Fruit fly (Drosophila melanogaster) whole organism, prepupa: ENCODE data around the gene Prosbeta3.

Experiments used
- Blimp-1 ChIP-seq: fragments of 200-800 bp; sonication (Bioruptor generic); optimal IDR thresholded peaks from 3 replicates; lab custom pipeline; 2017; ENCODE audit warnings: missing biosample characterization, missing genetic modification characterization, mild to moderate bottlenecking, moderate library complexity, missing genetic modification reagents
- CG10669 ChIP-seq: fragments of 200-800 bp; sonication (Bioruptor generic); optimal IDR thresholded peaks from 3 replicates; lab custom pipeline; 2018; ENCODE audit warnings: missing biosample characterization, mild to moderate bottlenecking, missing genetic modification characterization, moderate library complexity
- CG11762 ChIP-seq: fragments of 200-800 bp; sonication (Bioruptor generic); optimal IDR thresholded peaks from 3 replicates; lab custom pipeline; 2016; ENCODE audit warnings: missing biosample characterization, missing genetic modification characterization; ENCODE audit not compliant: insufficient read depth
- CG11902 ChIP-seq: fragments of 200-800 bp; sonication (Bioruptor generic); optimal IDR thresholded peaks from 3 replicates; lab custom pipeline; 2016; ENCODE audit warnings: missing biosample characterization, missing genetic modification characterization
- CG1621 ChIP-seq: fragments of 200-800 bp; sonication (Bioruptor generic); optimal IDR thresholded peaks from 3 replicates; lab custom pipeline; 2018; ENCODE audit warnings: missing biosample characterization, mild to moderate bottlenecking, missing genetic modification characterization
- CG3919 ChIP-seq: fragments of 200-800 bp; sonication (Bioruptor generic); optimal IDR thresholded peaks from 3 replicates; lab custom pipeline; 2016; ENCODE audit warnings: missing biosample characterization, missing genetic modification characterization
- CG6276 ChIP-seq: fragments of 200-800 bp; sonication (Bioruptor generic); optimal IDR thresholded peaks from 2 replicates; lab custom pipeline; 2017; ENCODE audit warnings: missing biosample characterization, mild to moderate bottlenecking, missing genetic modification characterization
- CG8119 ChIP-seq: fragments of 200-800 bp; sonication (Bioruptor generic); IDR thresholded peaks from 3 replicates; pipeline ENCODE4 v1.3.6; 2022; ENCODE audit warnings: missing biosample characterization, missing genetic modification characterization
- CG9139 ChIP-seq: fragments of 200-800 bp; sonication (Bioruptor generic); optimal IDR thresholded peaks from 3 replicates; lab custom pipeline; 2017; ENCODE audit warnings: missing biosample characterization, mild to moderate bottlenecking, missing genetic modification characterization
- Eip75B ChIP-seq: fragments of 200-800 bp; sonication (Bioruptor generic); optimal IDR thresholded peaks from 3 replicates; lab custom pipeline; 2016; ENCODE audit warnings: missing biosample characterization, missing genetic modification characterization
- Eip78C ChIP-seq: fragments of 200-800 bp; sonication (Bioruptor generic); peaks from one replicate; lab custom pipeline; 2016; ENCODE audit warnings: missing biosample characterization, missing genetic modification characterization
- Eip93F ChIP-seq: fragments of 200-800 bp; sonication (Bioruptor generic); optimal IDR thresholded peaks from 2 replicates; lab custom pipeline; 2016; ENCODE audit warnings: missing biosample characterization, mild to moderate bottlenecking, missing genetic modification characterization
- Ets21C ChIP-seq: fragments of 200-800 bp; sonication (Bioruptor generic); optimal IDR thresholded peaks from 3 replicates; lab custom pipeline; 2016; ENCODE audit warnings: missing biosample characterization, missing genetic modification characterization
- Ets96B ChIP-seq: fragments of 200-800 bp; optimal IDR thresholded peaks from 2 replicates; lab custom pipeline; 2019; ENCODE audit warnings: missing biosample characterization, mild to moderate bottlenecking, missing genetic modification characterization, moderate library complexity
- Gug ChIP-seq: fragments of 200-800 bp; sonication (Bioruptor generic); IDR thresholded peaks from 2 replicates; pipeline ENCODE4 v1.3.6; 2022; ENCODE audit warnings: missing biosample characterization, missing genetic modification characterization
- Hr4 ChIP-seq: fragments of 200-800 bp; sonication (Bioruptor generic); optimal IDR thresholded peaks from 3 replicates; lab custom pipeline; 2016; ENCODE audit warnings: missing biosample characterization, missing genetic modification characterization
- Met ChIP-seq: fragments of 200-800 bp; sonication (Bioruptor generic); optimal IDR thresholded peaks from 3 replicates; lab custom pipeline; 2016; ENCODE audit warnings: missing biosample characterization, missing genetic modification characterization
- OdsH ChIP-seq: fragments of 200-800 bp; sonication (Bioruptor generic); optimal IDR thresholded peaks from 3 replicates; lab custom pipeline; 2016; ENCODE audit warnings: missing biosample characterization, missing genetic modification characterization
- Sox102F ChIP-seq: fragments of 200-800 bp; sonication (Bioruptor generic); optimal IDR thresholded peaks from 2 replicates; lab custom pipeline; 2016; ENCODE audit warnings: missing biosample characterization, mild to moderate bottlenecking, missing genetic modification characterization
- Sox15 ChIP-seq: fragments of 200-800 bp; sonication (Bioruptor generic); optimal IDR thresholded peaks from 3 replicates; lab custom pipeline; 2016; ENCODE audit warnings: missing biosample characterization, missing genetic modification characterization
- cyc ChIP-seq: fragments of 200-800 bp; sonication (Bioruptor generic); optimal IDR thresholded peaks from 3 replicates; lab custom pipeline; 2016; ENCODE audit warnings: missing biosample characterization, missing genetic modification characterization
- dsx ChIP-seq: fragments of 200-800 bp; optimal IDR thresholded peaks from 3 replicates; lab custom pipeline; 2019; ENCODE audit warnings: missing biosample characterization, mild to moderate bottlenecking, missing genetic modification characterization, moderate library complexity; ENCODE audit not compliant: poor library complexity, severe bottlenecking
- eg ChIP-seq: fragments of 200-800 bp; sonication (Bioruptor generic); IDR thresholded peaks from 3 replicates; pipeline ENCODE4 v1.3.6; 2022; ENCODE audit warnings: missing biosample characterization, missing genetic modification characterization
- esn ChIP-seq: fragments of 200-800 bp; sonication (Bioruptor generic); optimal IDR thresholded peaks from 2 replicates; lab custom pipeline; 2016; ENCODE audit warnings: missing biosample characterization, mild to moderate bottlenecking, missing genetic modification characterization, moderate library complexity
- lz ChIP-seq: fragments of 200-800 bp; sonication (Bioruptor generic); optimal IDR thresholded peaks from 3 replicates; lab custom pipeline; 2016; ENCODE audit warnings: missing biosample characterization, missing genetic modification characterization
- net ChIP-seq: fragments of 200-800 bp; sonication (Bioruptor generic); optimal IDR thresholded peaks from 3 replicates; lab custom pipeline; 2016; ENCODE audit warnings: missing biosample characterization, missing genetic modification characterization
- pdm3 ChIP-seq: fragments of 200-800 bp; sonication (Bioruptor generic); optimal IDR thresholded peaks from 3 replicates; lab custom pipeline; 2016; ENCODE audit warnings: missing biosample characterization, missing genetic modification characterization
- spab ChIP-seq: fragments of 200-800 bp; sonication (Bioruptor generic); optimal IDR thresholded peaks from 2 replicates; lab custom pipeline; 2017; ENCODE audit warnings: missing biosample characterization, mild to moderate bottlenecking, missing genetic modification characterization, missing genetic modification reagents
- ss ChIP-seq, 2 experiments: fragments of 200-800 bp; sonication (Bioruptor generic); optimal IDR thresholded peaks; 2 replicates in 1 of 2; 3 replicates in 1 of 2; lab custom pipeline; 2017 to 2018; ENCODE audit warnings: mild to moderate bottlenecking in 2 of 2, missing biosample characterization in 2 of 2, missing genetic modification characterization in 2 of 2, moderate library complexity in 1 of 2
- svp ChIP-seq: fragments of 200-800 bp; sonication (Bioruptor generic); peaks from one replicate; lab custom pipeline; 2016; ENCODE audit warnings: missing biosample characterization, missing genetic modification characterization
- topi ChIP-seq: fragments of 200-800 bp; sonication (Bioruptor generic); optimal IDR thresholded peaks from 3 replicates; lab custom pipeline; 2016; ENCODE audit warnings: missing biosample characterization, missing genetic modification characterization

Prosbeta3 gene

DNA sequence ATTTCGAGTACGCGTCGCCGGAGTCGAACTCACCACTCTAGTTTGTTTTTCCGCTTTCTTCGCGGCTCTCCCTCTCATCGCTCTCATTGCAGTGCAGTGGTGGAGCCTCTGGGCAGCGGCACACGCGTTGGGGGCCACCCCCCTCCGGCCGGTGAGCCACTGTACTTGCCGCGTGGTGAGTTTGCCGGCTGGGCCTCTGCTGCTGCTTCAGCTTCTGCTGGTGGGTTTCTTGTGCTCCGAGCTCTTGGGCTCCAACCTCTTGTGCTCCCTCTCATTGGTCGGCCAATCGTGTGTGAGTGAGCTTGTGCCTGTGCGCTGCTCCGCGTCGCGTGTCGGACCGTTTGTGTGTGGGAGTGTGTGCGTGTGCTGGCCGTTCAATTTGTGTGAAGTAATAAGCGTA lies 47.0 kb upstream of the Prosbeta3 start (continued):
- TF ChIP-seq Gug (no peak), CG3919 (GFP tag; lab: Kevin White, UChicago) (peak; percentile 81), CG10669 (GFP tag; lab: Kevin White, UChicago) (peak; percentile 26), Sox102F (peak; percentile 66), dsx (GFP tag; lab: Kevin White, UChicago) (peak; percentile 68), eg (GFP tag; lab: Robert Waterston, UW) (no peak), svp (GFP tag; lab: Kevin White, UChicago) (peak; percentile 94), Eip78C (peak; percentile 89), Ets96B (tag; lab: Kevin White, UChicago) (peak; percentile 37), OdsH (GFP tag; lab: Kevin White, UChicago) (peak; percentile 36), cyc (GFP tag; lab: Kevin White, UChicago) (peak; percentile 45), CG9139 (GFP tag; lab: Kevin White, UChicago) (peak; percentile 75), CG8119 (GFP tag; lab: Robert Waterston, UW) (no peak), CG11762 (GFP tag; lab: Kevin White, UChicago) (no peak), net (GFP tag; lab: Kevin White, UChicago) (peak; percentile 82), Hr4 (peak; percentile 60), ss (GFP tag; optimal IDR thresholded peaks at IDR 0.05; lab: Kevin White, UChicago) (peak; percentile 84 to 93), Ets21C (peak; percentile 10)

DNA sequence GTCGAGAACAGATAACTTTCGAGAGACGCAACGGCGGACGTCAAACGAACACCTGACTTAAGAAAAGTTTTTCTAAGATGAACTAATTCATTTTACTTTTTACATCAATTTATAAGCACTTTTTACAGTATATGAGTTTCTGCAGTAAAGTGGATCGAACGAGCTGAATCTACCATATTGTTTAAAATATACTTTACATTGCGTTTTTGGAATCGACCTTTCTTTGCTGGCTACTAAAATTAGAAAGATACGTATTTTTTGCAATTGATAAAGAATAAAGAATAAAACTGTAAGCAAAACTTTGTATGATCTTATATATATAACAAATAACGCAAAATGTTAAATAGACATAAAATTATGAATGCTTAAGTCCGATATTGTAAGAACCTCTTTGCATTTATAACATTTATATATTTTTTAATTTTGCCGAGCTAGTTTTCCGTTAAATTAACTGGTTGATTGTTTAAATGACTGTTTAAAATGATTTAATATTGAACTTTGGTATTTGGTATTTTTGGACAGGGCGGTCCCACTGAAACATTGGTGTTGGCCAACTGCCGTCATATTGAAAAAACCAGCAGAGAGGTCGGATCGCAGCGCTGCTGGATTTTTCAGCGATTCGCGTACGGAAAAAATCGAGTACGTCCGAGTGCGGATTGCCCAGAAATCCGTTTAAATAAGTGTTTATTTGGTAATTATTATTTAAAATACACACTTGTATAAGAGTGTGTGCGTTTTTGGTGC lies 46.1 kb upstream of the Prosbeta3 start, which contains the start of gene Kdm2:
Gene Kdm2, plus strand, starts transcription at position 559 of the 744 bp plus-strand sequence.
- peak; percentile 34 for TF ChIP-seq Sox102F
- TF ChIP-seq Sox15 (GFP tag; lab: Kevin White, UChicago): no peak
- peak; percentile 47 for TF ChIP-seq Eip93F
- TF ChIP-seq topi (GFP tag; lab: Kevin White, UChicago): peak; percentile 12
- peak; percentile 20 for TF ChIP-seq esn (GFP tag; lab: Kevin White, UChicago)
- no peak for TF ChIP-seq Hr4
- peak; percentile 79 for TF ChIP-seq CG1621 (tag; lab: Kevin White, UChicago)
- TF ChIP-seq spab (GFP tag; lab: Kevin White, UChicago): no peak
- TF ChIP-seq Eip78C: peak; percentile 71
- TF ChIP-seq dsx (GFP tag; lab: Kevin White, UChicago): peak; percentile 16
- peak; percentile 16 for TF ChIP-seq lz (GFP tag; lab: Kevin White, UChicago)
- no peak for TF ChIP-seq CG11902 (GFP tag; lab: Kevin White, UChicago)
- TF ChIP-seq cyc (GFP tag; lab: Kevin White, UChicago): peak; percentile 19
- TF ChIP-seq Eip75B (GFP tag; lab: Kevin White, UChicago): peak; percentile 12
- TF ChIP-seq pdm3 (GFP tag; lab: Kevin White, UChicago): peak; percentile 20

DNA sequence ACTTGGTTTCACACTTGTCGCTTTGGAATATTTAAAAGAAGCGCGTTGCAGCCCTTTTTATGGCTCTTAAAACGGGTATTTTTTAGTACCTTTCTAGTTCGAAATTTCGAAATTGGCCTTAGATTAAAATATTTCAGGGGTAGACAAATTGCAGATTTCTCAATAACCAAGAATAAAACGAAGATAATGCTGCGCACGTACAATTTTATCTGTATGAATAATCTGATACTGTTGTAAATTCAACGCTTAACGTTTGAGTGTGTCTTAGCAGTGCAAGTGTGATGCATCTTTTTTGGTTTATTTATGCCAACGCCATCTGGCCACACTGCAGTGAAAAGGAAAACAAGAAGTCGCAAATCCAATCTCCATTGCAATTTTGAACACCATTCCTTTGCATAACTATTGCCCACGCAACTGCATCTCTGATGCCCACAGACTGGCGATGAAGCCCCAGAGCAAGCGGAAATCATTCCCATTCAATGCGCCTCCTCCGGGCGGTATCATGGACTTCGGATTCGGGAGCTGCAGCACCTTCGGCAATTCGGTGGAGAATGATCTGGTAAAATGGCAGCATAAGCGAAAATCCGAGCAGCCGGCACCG lies 44.6 kb upstream of the Prosbeta3 start, which contains the start of gene Nmdmc:
Gene Nmdmc, minus strand, starts transcription at position 37 of the 601 bp plus-strand sequence.
- TF ChIP-seq Met (no peak), CG6276 (GFP tag; lab: Kevin White, UChicago) (no peak), Blimp-1 (GFP tag; lab: Kevin White, UChicago) (peak; percentile 30)
